Worm (Caenorhabditis elegans): Measurements from ENCODE around the gene rabn-5.

rabn-5 gene

ce11 chrIII:5900709-5901108 lies 36.4 kb downstream of the rabn-5 start:
- TF ChIP-seq unc-62 (GFP tag; optimal IDR thresholded peaks at IDR 0.05) (no peak), pha-4 (tag; optimal IDR thresholded peaks at IDR 0.05) (peak; percentile 50), hmg-11 (tag; optimal IDR thresholded peaks at IDR 0.05) (peak; percentile 4), elt-2 (tag; optimal IDR thresholded peaks at IDR 0.05) (peak; percentile 26), pqm-1 (tag; optimal IDR thresholded peaks at IDR 0.05) (peak; percentile 23)

ce11 chrIII:5902558-5902957 lies 38.2 kb downstream of the rabn-5 start:
- TF ChIP-seq lsy-12 (tag; optimal IDR thresholded peaks at IDR 0.05) = no peak
- TF ChIP-seq nhr-28 (tag; optimal IDR thresholded peaks at IDR 0.05) = no peak
- no peak for TF ChIP-seq ZK546.5 (tag; optimal IDR thresholded peaks at IDR 0.05)
- no peak for TF ChIP-seq nhr-12 (tag; optimal IDR thresholded peaks at IDR 0.05)
- TF ChIP-seq R02D3.7 (tag; optimal IDR thresholded peaks at IDR 0.05) = no peak
- TF ChIP-seq nhr-76 (tag; optimal IDR thresholded peaks at IDR 0.05) = no peak
- TF ChIP-seq fkh-2 (tag; optimal IDR thresholded peaks at IDR 0.05) = no peak
- no peak for TF ChIP-seq nhr-11 (tag; optimal IDR thresholded peaks at IDR 0.05)
- TF ChIP-seq daf-12 (tag; optimal IDR thresholded peaks at IDR 0.05) = no peak
- TF ChIP-seq tbx-2 (tag; optimal IDR thresholded peaks at IDR 0.05) = no peak
- TF ChIP-seq nfya-1 (tag; optimal IDR thresholded peaks at IDR 0.05; ENCODE audit: insufficient read depth) = no peak
- no peak for TF ChIP-seq nhr-25 (tag; optimal IDR thresholded peaks at IDR 0.05)
- TF ChIP-seq skn-1 (tag; optimal IDR thresholded peaks at IDR 0.05) = no peak
- TF ChIP-seq ceh-9 (tag; optimal IDR thresholded peaks at IDR 0.05) = no peak

ce11 chrIII:5906059-5906458 lies 41.7 kb downstream of the rabn-5 start, which contains the start of gene dpff-1:
dpff-1 (minus strand) TSS chrIII:5906346.
- TF ChIP-seq nhr-23 (tag; optimal IDR thresholded peaks at IDR 0.05) (peak; percentile 10), lin-15B (tag; optimal IDR thresholded peaks at IDR 0.05) (no peak), pha-4 (tag; optimal IDR thresholded peaks at IDR 0.05) (peak; percentile 13), nfya-1 (tag; optimal IDR thresholded peaks at IDR 0.05; ENCODE audit: insufficient read depth) (peak; percentile 52), hmg-11 (tag; optimal IDR thresholded peaks at IDR 0.05) (peak; percentile 61), fkh-2 (tag; optimal IDR thresholded peaks at IDR 0.05) (no peak), ceh-28 (tag; optimal IDR thresholded peaks at IDR 0.05) (peak; percentile 54)

ce11 chrIII:5906749-5907148 lies 42.4 kb downstream of the rabn-5 start, which contains the start of gene erd-2.2:
erd-2.2 (plus strand) TSS chrIII:5907049.
- no peak for TF ChIP-seq ztf-4 (tag; optimal IDR thresholded peaks at IDR 0.05)
- no peak for TF ChIP-seq lin-39 (tag; optimal IDR thresholded peaks at IDR 0.05)
- TF ChIP-seq ceh-28 (tag; optimal IDR thresholded peaks at IDR 0.05) = no peak
- TF ChIP-seq ZK546.5 (tag; optimal IDR thresholded peaks at IDR 0.05) = no peak
- TF ChIP-seq nhr-237 (tag; optimal IDR thresholded peaks at IDR 0.05) = no peak
- TF ChIP-seq nhr-76 (tag; optimal IDR thresholded peaks at IDR 0.05) = no peak
- TF ChIP-seq fkh-2 (tag; optimal IDR thresholded peaks at IDR 0.05) = no peak
- TF ChIP-seq mdl-1 (tag; optimal IDR thresholded peaks at IDR 0.05) = no peak

ce11 chrIII:5908408-5908807 lies 44.1 kb downstream of the rabn-5 start, which contains the start of gene C28H8.3:
C28H8.3 (plus strand) TSS chrIII:5908700.
- peak; percentile 27 for TF ChIP-seq ama-1 (optimal IDR thresholded peaks at IDR 0.05)
- TF ChIP-seq ceh-28 (tag; optimal IDR thresholded peaks at IDR 0.05) = peak; percentile 1
- no peak for TF ChIP-seq snpc-4 (tag; optimal IDR thresholded peaks at IDR 0.05)
- TF ChIP-seq aly-2 (tag; optimal IDR thresholded peaks at IDR 0.05) = no peak
- TF ChIP-seq jun-1 (tag; optimal IDR thresholded peaks at IDR 0.05) = no peak
- no peak for TF ChIP-seq nhr-12 (tag; optimal IDR thresholded peaks at IDR 0.05)

ce11 chrIII:5914717-5915116 lies 50.4 kb downstream of the rabn-5 start:
- TF ChIP-seq fkh-2 (tag; optimal IDR thresholded peaks at IDR 0.05) (no peak), mdl-1 (tag; optimal IDR thresholded peaks at IDR 0.05) (no peak), nfya-1 (tag; optimal IDR thresholded peaks at IDR 0.05; ENCODE audit: insufficient read depth) (peak; percentile 72), ama-1 (optimal IDR thresholded peaks at IDR 0.05) (no peak), pqm-1 (tag; optimal IDR thresholded peaks at IDR 0.05) (peak; percentile 48), egl-5 (tag; optimal IDR thresholded peaks at IDR 0.05) (no peak), ZK546.5 (tag; optimal IDR thresholded peaks at IDR 0.05) (no peak), ztf-4 (tag; optimal IDR thresholded peaks at IDR 0.05) (no peak), pha-4 (tag; optimal IDR thresholded peaks at IDR 0.05) (peak; percentile 12), skn-1 (tag; optimal IDR thresholded peaks at IDR 0.05) (no peak), tbx-2 (tag; optimal IDR thresholded peaks at IDR 0.05) (no peak), lin-15B (tag; optimal IDR thresholded peaks at IDR 0.05) (no peak), fos-1 (tag; optimal IDR thresholded peaks at IDR 0.05) (no peak), eor-1 (tag; optimal IDR thresholded peaks at IDR 0.05) (no peak), nhr-76 (tag; optimal IDR thresholded peaks at IDR 0.05) (no peak), elt-2 (tag; optimal IDR thresholded peaks at IDR 0.05) (peak; percentile 77), nhr-237 (tag; optimal IDR thresholded peaks at IDR 0.05) (no peak), daf-12 (tag; optimal IDR thresholded peaks at IDR 0.05) (no peak)
